Fruit fly (Drosophila melanogaster): ENCODE measurements around the gene Alp11.

- no peak for TF ChIP-seq CG8089 (GFP tag; optimal IDR thresholded peaks at IDR 0.05)
- no peak for TF ChIP-seq CG15269 (tag; optimal IDR thresholded peaks at IDR 0.05)
Observed at dm6 chrX:15626279-15626678, 38.7 kb downstream of the Alp11 start.

All from whole organism, embryonic.